Worm (Caenorhabditis elegans) whole organism, L1 larva: ENCODE measurements around the gene taf-9.

ENCODE experiments used
- C04F5.9 ChIP-seq: sonication (generic microtip); optimal IDR thresholded peaks from 2 replicates; lab custom pipeline; 2016; ENCODE audit warnings: missing genetic modification characterization, missing compliant biosample characterization
- C34B4.2 ChIP-seq: sonication (generic microtip); optimal IDR thresholded peaks from 2 replicates; lab custom pipeline; 2017; ENCODE audit warnings: mild to moderate bottlenecking, missing genetic modification characterization, missing compliant biosample characterization
- ceh-63 ChIP-seq: fragments of 200-800 bp; sonication (Bioruptor generic); optimal IDR thresholded peaks from 2 replicates; lab custom pipeline; 2018; ENCODE audit warnings: mild to moderate bottlenecking, missing genetic modification characterization, missing compliant biosample characterization
- ceh-8 ChIP-seq: fragments of 200-800 bp; sonication (Bioruptor generic); optimal IDR thresholded peaks from 2 replicates; lab custom pipeline; 2018; ENCODE audit warnings: mild to moderate bottlenecking, missing genetic modification characterization, moderate library complexity, missing compliant biosample characterization
- ceh-82 ChIP-seq, 3 experiments: fragments of 150-350 bp in 1 of 3; sonication (generic microtip) in 2 of 3; optimal IDR thresholded peaks; 2 replicates each; lab custom pipeline; 2014 to 2017; ENCODE audit warnings: missing biosample characterization in 3 of 3, missing genetic modification characterization in 3 of 3
- ceh-88 ChIP-seq: fragments of 200-800 bp; sonication (Bioruptor generic); IDR thresholded peaks from 2 replicates; pipeline ENCODE4 v1.3.6; 2022; ENCODE audit warnings: missing genetic modification characterization, missing compliant biosample characterization
- ces-1 ChIP-seq: fragments of 150-350 bp; optimal IDR thresholded peaks from 2 replicates; lab custom pipeline; 2014; ENCODE audit warnings: missing biosample characterization, missing genetic modification reagents, missing genetic modification characterization
- dsc-1 ChIP-seq: sonication (generic microtip); optimal IDR thresholded peaks from 2 replicates; lab custom pipeline; 2016; ENCODE audit warnings: mild to moderate bottlenecking, missing genetic modification characterization, missing compliant biosample characterization
- efl-3 ChIP-seq: fragments of 200-800 bp; sonication (Bioruptor generic); optimal IDR thresholded peaks from 2 replicates; lab custom pipeline; 2018; ENCODE audit warnings: mild to moderate bottlenecking, missing genetic modification characterization, missing compliant biosample characterization
- egl-27 ChIP-seq, 2 experiments: fragments of 150-350 bp in 1 of 2; sonication (generic microtip); optimal IDR thresholded peaks; 3 replicates each; lab custom pipeline; 2017 to 2018; ENCODE audit warnings: missing biosample characterization in 2 of 2, missing genetic modification characterization in 2 of 2, missing genetic modification reagents in 2 of 2
- fkh-10 ChIP-seq: sonication (generic microtip); optimal IDR thresholded peaks from 2 replicates; lab custom pipeline; 2017; ENCODE audit warnings: missing biosample characterization, missing genetic modification reagents, missing genetic modification characterization
- fkh-4 ChIP-seq: sonication (generic microtip); optimal IDR thresholded peaks from 2 replicates; lab custom pipeline; 2016; ENCODE audit warnings: missing compliant biosample characterization, missing genetic modification characterization, borderline replicate concordance
- fkh-8 ChIP-seq: sonication (generic microtip); optimal IDR thresholded peaks from 2 replicates; lab custom pipeline; 2016; ENCODE audit warnings: mild to moderate bottlenecking, missing genetic modification characterization, missing compliant biosample characterization
- hlh-17 ChIP-seq: fragments of 200-800 bp; sonication (Bioruptor generic); optimal IDR thresholded peaks from 2 replicates; lab custom pipeline; 2018; ENCODE audit warnings: missing genetic modification characterization, mild to moderate bottlenecking, missing compliant biosample characterization, moderate library complexity, borderline replicate concordance
- hpl-2 ChIP-seq: fragments of 150-350 bp; optimal IDR thresholded peaks from 2 replicates; lab custom pipeline; 2014; ENCODE audit warnings: missing biosample characterization, missing genetic modification reagents, missing genetic modification characterization
- irx-1 ChIP-seq: sonication (generic microtip); optimal IDR thresholded peaks from 2 replicates; lab custom pipeline; 2016; ENCODE audit warnings: missing genetic modification characterization, missing compliant biosample characterization
- isw-1 ChIP-seq: fragments of 200-800 bp; sonication (Bioruptor generic); IDR thresholded peaks from 2 replicates; pipeline ENCODE4 v1.3.6; 2022; ENCODE audit warnings: missing genetic modification characterization, missing compliant biosample characterization
- jun-1 ChIP-seq: fragments of 150-350 bp; optimal IDR thresholded peaks from 2 replicates; lab custom pipeline; 2014; ENCODE audit warnings: missing biosample characterization, missing genetic modification reagents, missing genetic modification characterization
- lin-14 ChIP-seq: fragments of 200-800 bp; sonication (Bioruptor generic); optimal IDR thresholded peaks from 2 replicates; lab custom pipeline; 2018; ENCODE audit warnings: mild to moderate bottlenecking, missing genetic modification characterization, moderate library complexity, missing compliant biosample characterization
- lin-35 ChIP-seq, 2 experiments: fragments of 150-350 bp; optimal IDR thresholded peaks; 2 replicates each; lab custom pipeline; 2014; ENCODE audit warnings: missing biosample characterization in 2 of 2, missing genetic modification characterization in 2 of 2, missing genetic modification reagents in 2 of 2
- lin-39 ChIP-seq: fragments of 150-350 bp; optimal IDR thresholded peaks from 2 replicates; lab custom pipeline; 2014; ENCODE audit warnings: missing biosample characterization, missing genetic modification reagents, missing genetic modification characterization
- lir-3 ChIP-seq: sonication (generic microtip); optimal IDR thresholded peaks from 2 replicates; lab custom pipeline; 2016; ENCODE audit warnings: mild to moderate bottlenecking, missing genetic modification characterization, moderate library complexity, missing compliant biosample characterization; ENCODE audit not compliant: poor library complexity
- lsy-2 ChIP-seq, 2 experiments: fragments of 150-350 bp; optimal IDR thresholded peaks; 2 replicates each; lab custom pipeline; 2014; ENCODE audit warnings: missing biosample characterization in 2 of 2, missing genetic modification characterization in 2 of 2
- mdl-1 ChIP-seq, 2 experiments: fragments of 150-350 bp; optimal IDR thresholded peaks; 2 replicates each; lab custom pipeline; 2014 to 2017; ENCODE audit warnings: missing biosample characterization in 2 of 2, missing genetic modification characterization in 2 of 2, inconsistent platforms in 1 of 2
- mef-2 ChIP-seq: fragments of 150-350 bp; optimal IDR thresholded peaks from 2 replicates; lab custom pipeline; 2014; ENCODE audit warnings: missing biosample characterization, missing genetic modification characterization
- nhr-11 ChIP-seq: fragments of 150-350 bp; optimal IDR thresholded peaks from 2 replicates; lab custom pipeline; 2014; ENCODE audit warnings: missing biosample characterization, missing genetic modification characterization
- nhr-12 ChIP-seq: sonication (generic microtip); optimal IDR thresholded peaks from 2 replicates; lab custom pipeline; 2017; ENCODE audit warnings: missing biosample characterization, missing genetic modification characterization
- nhr-19 ChIP-seq: fragments of 200-800 bp; sonication (Bioruptor generic); conservative IDR thresholded peaks from 2 replicates; pipeline ENCODE4 v1.3.6; 2022; ENCODE audit warnings: missing genetic modification characterization, missing compliant biosample characterization
- nhr-20 ChIP-seq: sonication (generic microtip); optimal IDR thresholded peaks from 2 replicates; lab custom pipeline; 2016; ENCODE audit warnings: mild to moderate bottlenecking, missing genetic modification characterization, missing compliant biosample characterization
- nhr-237 ChIP-seq: fragments of 150-350 bp; optimal IDR thresholded peaks from 2 replicates; lab custom pipeline; 2014; ENCODE audit warnings: missing biosample characterization, missing genetic modification characterization
- nhr-28 ChIP-seq: fragments of 150-350 bp; optimal IDR thresholded peaks from 2 replicates; lab custom pipeline; 2014; ENCODE audit warnings: missing biosample characterization, missing genetic modification characterization
- nhr-71 ChIP-seq: sonication (generic microtip); optimal IDR thresholded peaks from 2 replicates; lab custom pipeline; 2016; ENCODE audit warnings: mild to moderate bottlenecking, missing genetic modification characterization, moderate library complexity, missing compliant biosample characterization
- nhr-76 ChIP-seq: sonication (generic microtip); optimal IDR thresholded peaks from 2 replicates; lab custom pipeline; 2017; ENCODE audit warnings: missing biosample characterization, missing genetic modification characterization
- nhr-77 ChIP-seq: fragments of 150-350 bp; optimal IDR thresholded peaks from 2 replicates; lab custom pipeline; 2014; ENCODE audit warnings: missing biosample characterization, missing genetic modification characterization
- nhr-84 ChIP-seq: sonication (generic microtip); optimal IDR thresholded peaks from 2 replicates; lab custom pipeline; 2017; ENCODE audit warnings: missing biosample characterization, missing genetic modification characterization
- nhr-90 ChIP-seq: sonication (generic microtip); optimal IDR thresholded peaks from 2 replicates; lab custom pipeline; 2016; ENCODE audit warnings: mild to moderate bottlenecking, missing genetic modification characterization, missing compliant biosample characterization; ENCODE audit not compliant: poor library complexity
- pqm-1 ChIP-seq: sonication (generic microtip); optimal IDR thresholded peaks from 3 replicates; lab custom pipeline; 2017; ENCODE audit warnings: missing biosample characterization, missing genetic modification characterization
- rnt-1 ChIP-seq: sonication (generic microtip); optimal IDR thresholded peaks from 2 replicates; lab custom pipeline; 2016; ENCODE audit warnings: mild to moderate bottlenecking, missing genetic modification characterization, moderate library complexity, missing compliant biosample characterization
- sptf-1 ChIP-seq: fragments of 150-350 bp; optimal IDR thresholded peaks from 2 replicates; lab custom pipeline; 2014; ENCODE audit warnings: missing biosample characterization, missing genetic modification characterization
- sup-37 ChIP-seq: fragments of 200-800 bp; sonication (Bioruptor generic); optimal IDR thresholded peaks from 2 replicates; lab custom pipeline; 2018; ENCODE audit warnings: mild to moderate bottlenecking, missing genetic modification characterization, missing compliant biosample characterization
- swsn-7 ChIP-seq: sonication (generic microtip); optimal IDR thresholded peaks from 2 replicates; lab custom pipeline; 2016; ENCODE audit warnings: missing genetic modification characterization, missing compliant biosample characterization
- tlp-1 ChIP-seq: fragments of 150-350 bp; optimal IDR thresholded peaks from 2 replicates; lab custom pipeline; 2014; ENCODE audit warnings: missing biosample characterization, missing genetic modification characterization
- unc-130 ChIP-seq: fragments of 150-350 bp; optimal IDR thresholded peaks from 2 replicates; lab custom pipeline; 2017; ENCODE audit warnings: missing biosample characterization, missing genetic modification characterization, inconsistent platforms
- unc-86 ChIP-seq: sonication (generic microtip); optimal IDR thresholded peaks from 2 replicates; lab custom pipeline; 2016; ENCODE audit warnings: missing genetic modification characterization, missing compliant biosample characterization
- vab-15 ChIP-seq: sonication (generic microtip); optimal IDR thresholded peaks from 2 replicates; lab custom pipeline; 2017; ENCODE audit warnings: missing genotype, mild to moderate bottlenecking, missing genetic modification characterization, missing compliant biosample characterization
- xbp-1 ChIP-seq: sonication (generic microtip); optimal IDR thresholded peaks from 2 replicates; lab custom pipeline; 2016; ENCODE audit warnings: missing genetic modification characterization, missing compliant biosample characterization
- zag-1 ChIP-seq: fragments of 150-350 bp; optimal IDR thresholded peaks from 2 replicates; lab custom pipeline; 2014; ENCODE audit warnings: missing biosample characterization, missing genetic modification characterization
- ztf-4 ChIP-seq: fragments of 150-350 bp; optimal IDR thresholded peaks from 2 replicates; lab custom pipeline; 2014; ENCODE audit warnings: missing biosample characterization, missing genetic modification characterization

Gene taf-9

ce11 chrIII:13635730-13636360, 11.8 kb downstream of the taf-9 start (continued):
- peak; percentile 33 for TF ChIP-seq dsc-1
- peak; percentile 13 for TF ChIP-seq swsn-7 (tag; lab: Kevin White, UChicago)

- TF ChIP-seq hpl-2 (GFP tag; lab: Kevin White, UChicago) (no peak), ceh-82 (tag; optimal IDR thresholded peaks at IDR 0.05; lab: Kevin White, UChicago) (peak in 2 of 3 experiments; percentile 4 to 12), hlh-17 (no peak), efl-3 (GFP tag; lab: Kevin White, UChicago) (no peak), C34B4.2 (tag; lab: Kevin White, UChicago) (no peak), nhr-20 (tag; lab: Kevin White, UChicago) (no peak), unc-130 (no peak), isw-1 (GFP tag; lab: Robert Waterston, UW) (no peak), ztf-4 (no peak), ceh-8 (no peak), nhr-76 (tag; lab: Kevin White, UChicago) (no peak), nhr-19 (no peak), zag-1 (no peak), vab-15 (no peak), sup-37 (GFP tag; lab: Kevin White, UChicago) (no peak), nhr-90 (no peak), tlp-1 (tag; lab: Kevin White, UChicago) (no peak), nhr-77 (tag; lab: Kevin White, UChicago) (no peak), jun-1 (tag; lab: Kevin White, UChicago) (no peak), lsy-2 (tag; optimal IDR thresholded peaks at IDR 0.05; lab: Kevin White, UChicago) (peak in 1 of 2 experiments; percentile 18), lin-39 (tag; lab: Kevin White, UChicago) (no peak), nhr-28 (tag; lab: Kevin White, UChicago) (no peak), lir-3 (no peak), lin-14 (GFP tag; lab: Kevin White, UChicago) (peak; percentile 59), ces-1 (GFP tag; lab: Kevin White, UChicago) (peak; percentile 52), C04F5.9 (tag; lab: Kevin White, UChicago) (no peak), nhr-237 (tag; lab: Kevin White, UChicago) (no peak), egl-27 (tag; optimal IDR thresholded peaks at IDR 0.05; lab: Kevin White, UChicago) (no peak), sptf-1 (tag; lab: Kevin White, UChicago) (no peak), nhr-11 (no peak), dsc-1 (no peak), fkh-8 (tag; lab: Kevin White, UChicago) (no peak), irx-1 (tag; lab: Kevin White, UChicago) (no peak), mdl-1 (tag; optimal IDR thresholded peaks at IDR 0.05; lab: Kevin White, UChicago) (no peak), swsn-7 (tag; lab: Kevin White, UChicago) (no peak), nhr-71 (peak; percentile 1), ceh-88 (GFP tag; lab: Robert Waterston, UW) (no peak), nhr-84 (tag; lab: Kevin White, UChicago) (no peak), fkh-4 (tag; lab: Kevin White, UChicago) (no peak), rnt-1 (tag; lab: Kevin White, UChicago) (no peak), unc-86 (tag; lab: Kevin White, UChicago) (no peak), pqm-1 (tag; lab: Kevin White, UChicago) (no peak), mef-2 (tag; lab: Kevin White, UChicago) (no peak), xbp-1 (tag; lab: Kevin White, UChicago) (no peak), fkh-10 (peak; percentile 58), nhr-12 (tag; lab: Kevin White, UChicago) (no peak), lin-35 (GFP tag; optimal IDR thresholded peaks at IDR 0.05; lab: Kevin White, UChicago) (no peak), ceh-63 (GFP tag; lab: Kevin White, UChicago) (no peak)
- TF ChIP-seq, all 84 proteins: peak for 6
These were observed 13.6 kb downstream of the taf-9 start for ce11 chrIII:13637681-13638080.
